Fruit fly (Drosophila melanogaster) whole organism, embryonic: ENCODE data around the gene Rpp30.

Experiments
- ATbp ChIP-seq: fragments of 200-800 bp; sonication (Bioruptor generic); optimal IDR thresholded peaks from 2 replicates; lab custom pipeline; 2017; ENCODE audit warnings: missing biosample characterization, mild to moderate bottlenecking, missing genetic modification characterization, missing genetic modification reagents
- Abd-B ChIP-seq: fragments of 200-800 bp; sonication (Bioruptor generic); optimal IDR thresholded peaks from 2 replicates; lab custom pipeline; 2018; ENCODE audit warnings: missing biosample characterization, mild to moderate bottlenecking, missing genetic modification characterization, moderate library complexity
- CG10431 ChIP-seq: fragments of 200-800 bp; sonication (Bioruptor generic); optimal IDR thresholded peaks from 3 replicates; lab custom pipeline; 2018; ENCODE audit warnings: missing biosample characterization, mild to moderate bottlenecking, missing genetic modification characterization
- CG12104 ChIP-seq: fragments of 200-800 bp; sonication (Bioruptor generic); optimal IDR thresholded peaks from 3 replicates; lab custom pipeline; 2016; ENCODE audit warnings: missing biosample characterization, missing genetic modification characterization
- CG13123 ChIP-seq: fragments of 200-800 bp; sonication (Bioruptor generic); optimal IDR thresholded peaks from 2 replicates; lab custom pipeline; 2016; ENCODE audit warnings: missing biosample characterization, missing genetic modification characterization
- CG13287 ChIP-seq: fragments of 200-800 bp; sonication (Bioruptor generic); IDR thresholded peaks from 2 replicates; pipeline ENCODE4 v1.3.6; 2022; ENCODE audit warnings: missing biosample characterization, missing genetic modification characterization; ENCODE audit not compliant: partially characterized antibody
- CG13296 ChIP-seq: fragments of 200-800 bp; sonication (Bioruptor generic); optimal IDR thresholded peaks from 3 replicates; lab custom pipeline; 2018; ENCODE audit warnings: missing biosample characterization, mild to moderate bottlenecking, missing genetic modification characterization
- CG14710 ChIP-seq: fragments of 200-800 bp; sonication (Bioruptor generic); optimal IDR thresholded peaks from 3 replicates; lab custom pipeline; 2019; ENCODE audit warnings: missing biosample characterization, mild to moderate bottlenecking, missing genetic modification characterization, moderate library complexity
- CG14965 ChIP-seq: fragments of 200-800 bp; sonication (Bioruptor generic); optimal IDR thresholded peaks from 2 replicates; lab custom pipeline; 2016; ENCODE audit warnings: missing biosample characterization, missing genetic modification characterization, borderline replicate concordance
- CG15479 ChIP-seq: fragments of 200-800 bp; sonication (Bioruptor generic); optimal IDR thresholded peaks from 3 replicates; lab custom pipeline; 2019; ENCODE audit warnings: missing biosample characterization, mild to moderate bottlenecking, missing genetic modification characterization, moderate library complexity
- CG1602 ChIP-seq: fragments of 200-800 bp; sonication (Bioruptor generic); optimal IDR thresholded peaks from 3 replicates; lab custom pipeline; 2016; ENCODE audit warnings: missing biosample characterization, missing genetic modification characterization
- CG16863 ChIP-seq: fragments of 200-800 bp; sonication (Bioruptor generic); optimal IDR thresholded peaks from 3 replicates; lab custom pipeline; 2016; ENCODE audit warnings: missing biosample characterization, missing genetic modification characterization
- CG17385 ChIP-seq: fragments of 200-800 bp; sonication (Bioruptor generic); optimal IDR thresholded peaks from 3 replicates; lab custom pipeline; 2018; ENCODE audit warnings: missing biosample characterization, mild to moderate bottlenecking, missing genetic modification characterization
- CG1792 ChIP-seq: fragments of 200-800 bp; sonication (Bioruptor generic); optimal IDR thresholded peaks from 2 replicates; lab custom pipeline; 2016; ENCODE audit warnings: missing biosample characterization, missing genetic modification characterization
- CG2199 ChIP-seq: fragments of 200-800 bp; sonication (Bioruptor generic); IDR thresholded peaks from 3 replicates; pipeline ENCODE4 v1.3.6; 2022; ENCODE audit warnings: missing biosample characterization, missing genetic modification characterization
- CG31365 ChIP-seq: fragments of 200-800 bp; sonication (Bioruptor generic); optimal IDR thresholded peaks from 2 replicates; lab custom pipeline; 2018; ENCODE audit warnings: missing biosample characterization, mild to moderate bottlenecking, missing genetic modification characterization
- CG3163 ChIP-seq: fragments of 200-800 bp; sonication (Bioruptor generic); optimal IDR thresholded peaks from 3 replicates; lab custom pipeline; 2016; ENCODE audit warnings: missing biosample characterization, missing genetic modification characterization
- CG33213 ChIP-seq: fragments of 200-800 bp; sonication (Bioruptor generic); optimal IDR thresholded peaks from 3 replicates; lab custom pipeline; 2016; ENCODE audit warnings: missing biosample characterization, missing genetic modification characterization
- CG3838 ChIP-seq: fragments of 200-800 bp; sonication (Bioruptor generic); optimal IDR thresholded peaks from 3 replicates; lab custom pipeline; 2016; ENCODE audit warnings: missing biosample characterization, missing genetic modification characterization
- CG4854 ChIP-seq: fragments of 200-800 bp; sonication (Bioruptor generic); optimal IDR thresholded peaks from 2 replicates; lab custom pipeline; 2016; ENCODE audit warnings: missing biosample characterization, missing genetic modification characterization, inconsistent platforms
- CG7839 ChIP-seq: fragments of 200-800 bp; sonication (Bioruptor generic); optimal IDR thresholded peaks from 3 replicates; lab custom pipeline; 2018; ENCODE audit warnings: missing biosample characterization, mild to moderate bottlenecking, missing genetic modification characterization, moderate library complexity
- CG8089 ChIP-seq: fragments of 200-800 bp; sonication (Bioruptor generic); optimal IDR thresholded peaks from 3 replicates; lab custom pipeline; 2016; ENCODE audit warnings: missing biosample characterization, missing genetic modification characterization
- CoRest ChIP-seq: fragments of 200-800 bp; sonication (Bioruptor generic); optimal IDR thresholded peaks from 3 replicates; lab custom pipeline; 2018; ENCODE audit warnings: missing biosample characterization, mild to moderate bottlenecking, missing genetic modification characterization, moderate library complexity
- D ChIP-seq, 2 experiments: fragments of 200-800 bp in 1 of 2; fragments of >200 bp in 1 of 2; sonication (Bioruptor generic) in 1 of 2; optimal IDR thresholded peaks; 2 replicates in 1 of 2; 3 replicates in 1 of 2; lab custom pipeline; 2017; ENCODE audit warnings: mild to moderate bottlenecking in 1 of 2, missing biosample characterization in 1 of 2, missing genetic modification characterization in 1 of 2, missing genetic modification reagents in 1 of 2
- Deaf1 ChIP-seq: fragments of 200-800 bp; optimal IDR thresholded peaks from 3 replicates; lab custom pipeline; 2019; ENCODE audit warnings: missing biosample characterization, mild to moderate bottlenecking, missing genetic modification characterization, moderate library complexity
- Dip2 ChIP-seq: fragments of 200-800 bp; sonication (Bioruptor generic); IDR thresholded peaks from 2 replicates; pipeline ENCODE4 v1.3.6; 2022; ENCODE audit warnings: missing biosample characterization, missing genetic modification characterization
- Drgx ChIP-seq: fragments of 200-800 bp; sonication (Bioruptor generic); IDR thresholded peaks from 2 replicates; pipeline ENCODE4 v1.3.6; 2022; ENCODE audit warnings: missing biosample characterization, missing genetic modification characterization
- Lhr ChIP-seq: fragments of 200-800 bp; sonication (Bioruptor generic); optimal IDR thresholded peaks from 3 replicates; lab custom pipeline; 2017; ENCODE audit warnings: mild to moderate bottlenecking, missing biosample characterization, missing genetic modification reagents, missing genetic modification characterization
- Lim3 ChIP-seq: fragments of 200-800 bp; sonication (Bioruptor generic); IDR thresholded peaks from 2 replicates; pipeline ENCODE4 v1.3.6; 2022; ENCODE audit warnings: missing biosample characterization, missing genetic modification characterization
- Opbp ChIP-seq: fragments of 200-800 bp; sonication (Bioruptor generic); IDR thresholded peaks from 3 replicates; pipeline ENCODE4 v1.3.6; 2022; ENCODE audit warnings: missing biosample characterization, missing genetic modification characterization; ENCODE audit not compliant: partially characterized antibody
- Xbp1 ChIP-seq: fragments of 200-800 bp; sonication (Bioruptor generic); optimal IDR thresholded peaks from 3 replicates; lab custom pipeline; 2016; ENCODE audit warnings: missing biosample characterization, mild to moderate bottlenecking, missing genetic modification characterization
- ara ChIP-seq: fragments of 200-800 bp; sonication (Bioruptor generic); IDR thresholded peaks from 2 replicates; pipeline ENCODE4 v1.3.6; 2022; ENCODE audit warnings: missing biosample characterization, missing genetic modification characterization
- corto ChIP-seq: fragments of 200-800 bp; sonication (Bioruptor generic); optimal IDR thresholded peaks from 2 replicates; lab custom pipeline; 2016; ENCODE audit warnings: missing biosample characterization, mild to moderate bottlenecking, missing genetic modification characterization, moderate library complexity
- ind ChIP-seq: fragments of 200-800 bp; sonication (Bioruptor generic); optimal IDR thresholded peaks from 3 replicates; lab custom pipeline; 2016; ENCODE audit warnings: missing biosample characterization, missing genetic modification characterization
- jing ChIP-seq: fragments of 200-800 bp; sonication (Bioruptor generic); optimal IDR thresholded peaks from 2 replicates; lab custom pipeline; 2018; ENCODE audit warnings: missing biosample characterization, mild to moderate bottlenecking, missing genetic modification characterization
- kay ChIP-seq: fragments of 200-800 bp; sonication (Bioruptor generic); optimal IDR thresholded peaks from 2 replicates; lab custom pipeline; 2016; ENCODE audit warnings: missing biosample characterization, missing genetic modification characterization
- klu ChIP-seq: fragments of 200-800 bp; sonication (Bioruptor generic); IDR thresholded peaks from 2 replicates; pipeline ENCODE4 v1.3.6; 2022; ENCODE audit warnings: missing biosample characterization, missing genetic modification characterization
- odd ChIP-seq: fragments of 200-800 bp; sonication (Bioruptor generic); optimal IDR thresholded peaks from 2 replicates; lab custom pipeline; 2017; ENCODE audit warnings: missing biosample characterization, mild to moderate bottlenecking, missing genetic modification characterization
- onecut ChIP-seq: fragments of 200-800 bp; sonication (Bioruptor generic); IDR thresholded peaks from 2 replicates; pipeline ENCODE4 v1.3.6; 2022; ENCODE audit warnings: missing biosample characterization, missing genetic modification characterization
- p53 ChIP-seq: fragments of 200-800 bp; sonication (Bioruptor generic); optimal IDR thresholded peaks from 2 replicates; lab custom pipeline; 2016; ENCODE audit warnings: missing biosample characterization, missing genetic modification characterization
- prd ChIP-seq, 3 experiments: fragments of >200 bp in 2 of 3; fragments of 200-800 bp in 1 of 3; sonication (Bioruptor generic) in 1 of 3; optimal IDR thresholded peaks in 2 of 3; IDR thresholded peaks in 1 of 3; 2 replicates in 2 of 3; 3 replicates in 1 of 3; pipeline versions ENCODE4 v1.3.6 to Lab custom; 2017 to 2022; ENCODE audit warnings: missing biosample characterization in 1 of 3, missing genetic modification characterization in 1 of 3
- ranshi ChIP-seq: fragments of 200-800 bp; sonication (Bioruptor generic); IDR thresholded peaks from 2 replicates; pipeline ENCODE4 v1.3.6; 2022; ENCODE audit warnings: missing biosample characterization, missing genetic modification characterization
- ro ChIP-seq: fragments of 200-800 bp; sonication (Bioruptor generic); IDR thresholded peaks from 2 replicates; pipeline ENCODE4 v1.3.6; 2022; ENCODE audit warnings: missing biosample characterization, missing genetic modification characterization
- so ChIP-seq: fragments of 200-800 bp; sonication (Bioruptor generic); IDR thresholded peaks from 3 replicates; pipeline ENCODE4 v1.3.6; 2022; ENCODE audit warnings: missing biosample characterization, missing genetic modification characterization
- stwl ChIP-seq: fragments of 200-800 bp; sonication (Bioruptor generic); optimal IDR thresholded peaks from 3 replicates; lab custom pipeline; 2018; ENCODE audit warnings: missing biosample characterization, mild to moderate bottlenecking, missing genetic modification characterization, moderate library complexity
- z ChIP-seq: fragments of 200-800 bp; sonication (Bioruptor generic); IDR thresholded peaks from 3 replicates; pipeline ENCODE4 v1.3.6; 2022; ENCODE audit warnings: missing biosample characterization, missing genetic modification characterization
- zen2 ChIP-seq: fragments of 200-800 bp; sonication (Bioruptor generic); IDR thresholded peaks from 3 replicates; pipeline ENCODE4 v1.3.6; 2022; ENCODE audit warnings: missing biosample characterization, missing genetic modification characterization; ENCODE audit not compliant: partially characterized antibody
- zf30C ChIP-seq: fragments of 200-800 bp; sonication (Bioruptor generic); optimal IDR thresholded peaks from 3 replicates; lab custom pipeline; 2018; ENCODE audit warnings: missing biosample characterization, mild to moderate bottlenecking, missing genetic modification characterization

The Rpp30 gene

DNA sequence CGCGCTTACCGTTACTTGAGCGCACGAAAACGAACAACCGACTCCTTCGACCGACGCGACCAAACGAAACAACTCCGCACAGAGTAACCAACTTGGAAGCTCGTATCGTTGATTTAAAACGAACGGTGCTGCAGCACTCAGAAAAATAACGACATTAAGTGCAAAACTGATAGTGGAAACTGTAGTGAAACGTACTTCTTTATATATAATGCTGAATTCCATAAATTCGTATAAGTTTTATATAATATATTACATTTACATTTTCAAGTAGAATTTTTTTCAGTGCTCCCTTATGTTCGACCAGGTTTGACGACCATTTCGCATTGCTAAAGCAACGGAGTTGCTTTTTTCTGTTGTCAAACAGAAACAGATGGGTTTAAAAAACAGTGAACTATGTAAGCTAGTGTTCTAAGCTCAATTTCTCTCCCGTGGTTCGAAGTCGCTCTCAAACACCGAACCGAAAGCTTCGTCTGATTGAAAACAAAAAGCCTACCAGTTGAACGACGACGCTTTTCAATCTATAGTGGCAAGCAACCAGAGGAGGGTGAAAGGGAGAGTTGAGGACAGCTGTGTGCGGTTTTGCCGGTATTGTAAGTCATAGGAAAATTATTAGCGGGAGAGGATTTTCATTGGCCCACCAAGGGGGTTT, 15.4 kb upstream of the Rpp30 start, which contains the start of gene CG17075 (continued):
- TF ChIP-seq Xbp1 (GFP tag; lab: Kevin White, UChicago) (peak; percentile 96), CG13123 (GFP tag; lab: Kevin White, UChicago) (peak; percentile 86), CG3163 (GFP tag; lab: Kevin White, UChicago) (peak; percentile 24), CoRest (tag; lab: Kevin White, UChicago) (peak; percentile 95), z (no peak; the same call in 2 of the 3 replicates), zen2 (GFP tag; lab: Robert Waterston, UW) (no peak), CG16863 (GFP tag; lab: Kevin White, UChicago) (peak; percentile 65), corto (peak; percentile 61), Drgx (GFP tag; lab: Robert Waterston, UW) (peak; percentile 95), so (GFP tag; lab: Robert Waterston, UW) (peak; percentile 93), jing (GFP tag; lab: Kevin White, UChicago) (peak; percentile 88), Deaf1 (tag; lab: Kevin White, UChicago) (peak; percentile 92), zf30C (GFP tag; lab: Kevin White, UChicago) (peak; percentile 77), ro (GFP tag; lab: Robert Waterston, UW) (peak; percentile 83), ara (GFP tag; lab: Robert Waterston, UW) (peak; percentile 88), CG8089 (GFP tag; lab: Kevin White, UChicago) (peak; percentile 48), Lhr (peak; percentile 61), CG10431 (GFP tag; lab: Kevin White, UChicago) (peak; percentile 40), Abd-B (GFP tag; lab: Kevin White, UChicago) (peak; percentile 93), Dip2 (GFP tag; lab: Robert Waterston, UW) (no peak; the same call in 1 of the 2 replicates), D (optimal IDR thresholded peaks at IDR 0.05; lab: Kevin White, UChicago) (no peak), D (GFP tag; optimal IDR thresholded peaks at IDR 0.05; lab: Kevin White, UChicago) (peak; percentile 84), CG12104 (GFP tag; lab: Kevin White, UChicago) (peak; percentile 92), CG1602 (peak; percentile 91), CG17385 (GFP tag; lab: Kevin White, UChicago) (peak; percentile 92), ind (GFP tag; lab: Kevin White, UChicago) (peak; percentile 94), kay (peak; percentile 86), CG15479 (no peak), CG33213 (GFP tag; lab: Kevin White, UChicago) (peak; percentile 12), prd (optimal IDR thresholded peaks at IDR 0.05; lab: Kevin White, UChicago) (no peak), prd (GFP tag; IDR thresholded peaks at IDR 0.05; lab: Robert Waterston, UW) (peak; percentile 95), CG14710 (tag; lab: Kevin White, UChicago) (peak; percentile 79), ATbp (peak; percentile 96), CG2199 (peak; percentile 81; the same call in 2 of the 3 replicates), CG3838 (GFP tag; lab: Kevin White, UChicago) (peak; percentile 80), CG13296 (GFP tag; lab: Kevin White, UChicago) (peak; percentile 95), Lim3 (GFP tag; lab: Robert Waterston, UW) (peak; percentile 81), CG31365 (tag; lab: Kevin White, UChicago) (peak; percentile 69), stwl (tag; lab: Kevin White, UChicago) (no peak), CG14965 (GFP tag; lab: Kevin White, UChicago) (no peak), CG7839 (tag; lab: Kevin White, UChicago) (peak; percentile 98), p53 (peak; percentile 67), odd (GFP tag; lab: Kevin White, UChicago) (peak; percentile 90), Opbp (no peak), CG4854 (peak; percentile 90), klu (GFP tag; lab: Robert Waterston, UW) (peak; percentile 92), onecut (GFP tag; lab: Robert Waterston, UW) (peak; percentile 86), CG13287 (GFP tag; lab: Robert Waterston, UW) (peak; percentile 20; the same call in 1 of the 2 replicates), CG1792 (GFP tag; lab: Kevin White, UChicago) (peak; percentile 66), ranshi (GFP tag; lab: Robert Waterston, UW) (peak; percentile 96)
